Fruit fly (Drosophila melanogaster) whole organism, embryonic: ENCODE measurements around the gene sif.

Experiments
- BEAF-32 ChIP-seq: fragments of 200-800 bp; sonication (Bioruptor generic); optimal IDR thresholded peaks from 3 replicates; lab custom pipeline; 2017; ENCODE audit warnings: missing biosample characterization, missing genetic modification characterization, mild to moderate bottlenecking, moderate library complexity, missing genetic modification reagents
- Blimp-1 ChIP-seq: fragments of 200-800 bp; sonication (Bioruptor generic); optimal IDR thresholded peaks from 3 replicates; lab custom pipeline; 2018; ENCODE audit warnings: missing biosample characterization, missing genetic modification characterization, mild to moderate bottlenecking, moderate library complexity, missing genetic modification reagents
- CG10147 ChIP-seq: fragments of 200-800 bp; sonication (Bioruptor generic); optimal IDR thresholded peaks from 2 replicates; lab custom pipeline; 2019; ENCODE audit warnings: missing biosample characterization, mild to moderate bottlenecking, missing genetic modification characterization, moderate library complexity
- CG10267 ChIP-seq: fragments of 200-800 bp; sonication (Bioruptor generic); optimal IDR thresholded peaks from 2 replicates; lab custom pipeline; 2018; ENCODE audit warnings: missing biosample characterization, mild to moderate bottlenecking, missing genetic modification characterization, moderate library complexity
- CG10543 ChIP-seq: fragments of 200-800 bp; sonication (Bioruptor generic); optimal IDR thresholded peaks from 3 replicates; lab custom pipeline; 2017; ENCODE audit warnings: missing biosample characterization, mild to moderate bottlenecking, missing genetic modification characterization, moderate library complexity
- CG13894 ChIP-seq: fragments of 200-800 bp; sonication (Bioruptor generic); optimal IDR thresholded peaks from 3 replicates; lab custom pipeline; 2018; ENCODE audit warnings: missing biosample characterization, mild to moderate bottlenecking, missing genetic modification characterization, moderate library complexity
- CG17328 ChIP-seq: fragments of 200-800 bp; sonication (Bioruptor generic); IDR thresholded peaks from 2 replicates; pipeline ENCODE4 v1.3.6; 2022; ENCODE audit warnings: missing biosample characterization, missing genetic modification characterization
- CG17385 ChIP-seq: fragments of 200-800 bp; sonication (Bioruptor generic); optimal IDR thresholded peaks from 3 replicates; lab custom pipeline; 2018; ENCODE audit warnings: missing biosample characterization, mild to moderate bottlenecking, missing genetic modification characterization
- CG17912 ChIP-seq: fragments of 200-800 bp; sonication (Bioruptor generic); optimal IDR thresholded peaks from 2 replicates; lab custom pipeline; 2018; ENCODE audit warnings: missing biosample characterization, mild to moderate bottlenecking, missing genetic modification characterization
- CG2120 ChIP-seq: fragments of 200-800 bp; sonication (Bioruptor generic); optimal IDR thresholded peaks from 3 replicates; lab custom pipeline; 2016; ENCODE audit warnings: missing biosample characterization, missing genetic modification characterization
- CG31365 ChIP-seq: fragments of 200-800 bp; sonication (Bioruptor generic); optimal IDR thresholded peaks from 2 replicates; lab custom pipeline; 2018; ENCODE audit warnings: missing biosample characterization, mild to moderate bottlenecking, missing genetic modification characterization
- CG32772 ChIP-seq: fragments of 200-800 bp; sonication (Bioruptor generic); IDR thresholded peaks from 2 replicates; pipeline ENCODE4 v1.3.6; 2022; ENCODE audit warnings: missing biosample characterization, missing genetic modification characterization
- CG34224 ChIP-seq: fragments of 200-800 bp; sonication (Bioruptor generic); IDR thresholded peaks from 3 replicates; pipeline ENCODE4 v1.3.6; 2022; ENCODE audit warnings: missing biosample characterization, missing genetic modification characterization; ENCODE audit not compliant: partially characterized antibody
- CG34376 ChIP-seq: fragments of 200-800 bp; sonication (Bioruptor generic); optimal IDR thresholded peaks from 2 replicates; lab custom pipeline; 2018; ENCODE audit warnings: missing biosample characterization, mild to moderate bottlenecking, missing genetic modification characterization
- CG4282 ChIP-seq: fragments of 200-800 bp; sonication (Bioruptor generic); optimal IDR thresholded peaks from 2 replicates; lab custom pipeline; 2016; ENCODE audit warnings: missing biosample characterization, missing genetic modification characterization
- CG4617 ChIP-seq: fragments of 200-800 bp; sonication (Bioruptor generic); optimal IDR thresholded peaks from 3 replicates; lab custom pipeline; 2016; ENCODE audit warnings: missing biosample characterization, missing genetic modification characterization, borderline replicate concordance
- CG9932 ChIP-seq: fragments of 200-800 bp; sonication (Bioruptor generic); IDR thresholded peaks from 2 replicates; pipeline ENCODE4 v1.3.6; 2022; ENCODE audit warnings: missing biosample characterization, missing genetic modification characterization
- CoRest ChIP-seq: fragments of 200-800 bp; sonication (Bioruptor generic); optimal IDR thresholded peaks from 3 replicates; lab custom pipeline; 2018; ENCODE audit warnings: missing biosample characterization, mild to moderate bottlenecking, missing genetic modification characterization, moderate library complexity
- Deaf1 ChIP-seq: fragments of 200-800 bp; optimal IDR thresholded peaks from 3 replicates; lab custom pipeline; 2019; ENCODE audit warnings: missing biosample characterization, mild to moderate bottlenecking, missing genetic modification characterization, moderate library complexity
- Eip74EF ChIP-seq, 2 experiments: fragments of 200-800 bp in 1 of 2; fragments of >200 bp in 1 of 2; sonication (Bioruptor generic) in 1 of 2; optimal IDR thresholded peaks; 2 replicates each; lab custom pipeline; 2017 to 2019; ENCODE audit warnings: missing biosample characterization in 2 of 2, missing genetic modification characterization in 2 of 2, mild to moderate bottlenecking in 1 of 2, moderate library complexity in 1 of 2
- Elba2 ChIP-seq: fragments of 200-800 bp; sonication (Bioruptor generic); optimal IDR thresholded peaks from 3 replicates; lab custom pipeline; 2016; ENCODE audit warnings: missing biosample characterization, missing genetic modification characterization
- Fer2 ChIP-seq: fragments of 200-800 bp; sonication (Bioruptor generic); optimal IDR thresholded peaks from 2 replicates; lab custom pipeline; 2018; ENCODE audit warnings: missing biosample characterization, mild to moderate bottlenecking, missing genetic modification characterization, moderate library complexity
- Fer3 ChIP-seq: fragments of 200-800 bp; sonication (Bioruptor generic); optimal IDR thresholded peaks from 2 replicates; lab custom pipeline; 2018; ENCODE audit warnings: missing biosample characterization, mild to moderate bottlenecking, missing genetic modification characterization, moderate library complexity
- Hmx ChIP-seq: fragments of 200-800 bp; sonication (Bioruptor generic); optimal IDR thresholded peaks from 2 replicates; lab custom pipeline; 2016; ENCODE audit warnings: missing biosample characterization, missing genetic modification characterization
- Hr51 ChIP-seq, 2 experiments: fragments of 200-800 bp; sonication (Bioruptor generic); optimal IDR thresholded peaks; 2 replicates in 1 of 2; 3 replicates in 1 of 2; lab custom pipeline; 2016 to 2018; ENCODE audit warnings: missing biosample characterization in 2 of 2, missing genetic modification characterization in 2 of 2, mild to moderate bottlenecking in 1 of 2, moderate library complexity in 1 of 2
- Optix ChIP-seq: fragments of 200-800 bp; sonication (Bioruptor generic); IDR thresholded peaks from 3 replicates; pipeline ENCODE4 v1.3.6; 2022; ENCODE audit warnings: missing biosample characterization, missing genetic modification characterization
- Trl ChIP-seq, 3 experiments: fragments of >200 bp in 2 of 3; fragments of 200-800 bp in 1 of 3; sonication (Bioruptor generic) in 1 of 3; optimal IDR thresholded peaks; 2 replicates in 1 of 3; 3 replicates in 2 of 3; lab custom pipeline; 2016 to 2017; ENCODE audit warnings: missing biosample characterization in 1 of 3, missing genetic modification characterization in 1 of 3
- aop ChIP-seq: fragments of 200-800 bp; sonication (Bioruptor generic); IDR thresholded peaks from 2 replicates; pipeline ENCODE4 v1.3.6; 2022; ENCODE audit warnings: missing biosample characterization, missing genetic modification characterization
- cato ChIP-seq: fragments of 200-800 bp; sonication (Bioruptor generic); optimal IDR thresholded peaks from 2 replicates; lab custom pipeline; 2016; ENCODE audit warnings: missing biosample characterization, missing genetic modification characterization, borderline replicate concordance
- cg ChIP-seq: fragments of 200-800 bp; sonication (Bioruptor generic); optimal IDR thresholded peaks from 3 replicates; lab custom pipeline; 2019; ENCODE audit warnings: missing biosample characterization, mild to moderate bottlenecking, missing genetic modification characterization, moderate library complexity
- chinmo ChIP-seq: fragments of 200-800 bp; sonication (Bioruptor generic); IDR thresholded peaks from 4 replicates; pipeline ENCODE4 v1.3.6; 2022; ENCODE audit warnings: missing biosample characterization, missing genetic modification characterization; ENCODE audit not compliant: partially characterized antibody
- chm ChIP-seq: fragments of 200-800 bp; sonication (Bioruptor generic); IDR thresholded peaks from 2 replicates; pipeline ENCODE4 v1.3.6; 2022; ENCODE audit warnings: missing biosample characterization, missing genetic modification characterization
- ftz-f1 ChIP-seq: fragments of 200-800 bp; sonication (Bioruptor generic); optimal IDR thresholded peaks from 2 replicates; lab custom pipeline; 2016; ENCODE audit warnings: missing biosample characterization, missing genetic modification characterization
- grau ChIP-seq: fragments of 200-800 bp; optimal IDR thresholded peaks from 3 replicates; lab custom pipeline; 2019; ENCODE audit warnings: missing biosample characterization, mild to moderate bottlenecking, missing genetic modification characterization, moderate library complexity
- oc ChIP-seq: fragments of 200-800 bp; sonication (Bioruptor generic); optimal IDR thresholded peaks from 2 replicates; lab custom pipeline; 2018; ENCODE audit warnings: missing biosample characterization, mild to moderate bottlenecking, missing genetic modification characterization, moderate library complexity
- org-1 ChIP-seq: fragments of 200-800 bp; sonication (Bioruptor generic); optimal IDR thresholded peaks from 2 replicates; lab custom pipeline; 2017; ENCODE audit warnings: missing biosample characterization, missing genetic modification characterization
- pb ChIP-seq: fragments of 200-800 bp; sonication (Bioruptor generic); optimal IDR thresholded peaks from 3 replicates; lab custom pipeline; 2016; ENCODE audit warnings: missing biosample characterization, missing genetic modification characterization
- peb ChIP-seq: fragments of 200-800 bp; sonication (Bioruptor generic); IDR thresholded peaks from 2 replicates; pipeline ENCODE4 v1.3.6; 2022; ENCODE audit warnings: missing biosample characterization, missing genetic modification characterization
- pita ChIP-seq: fragments of 200-800 bp; sonication (Bioruptor generic); optimal IDR thresholded peaks from 2 replicates; lab custom pipeline; 2017; ENCODE audit warnings: missing biosample characterization, mild to moderate bottlenecking, missing genetic modification characterization
- prd ChIP-seq, 3 experiments: fragments of >200 bp in 2 of 3; fragments of 200-800 bp in 1 of 3; sonication (Bioruptor generic) in 1 of 3; optimal IDR thresholded peaks in 2 of 3; IDR thresholded peaks in 1 of 3; 2 replicates in 2 of 3; 3 replicates in 1 of 3; pipeline versions ENCODE4 v1.3.6 to Lab custom; 2017 to 2022; ENCODE audit warnings: missing biosample characterization in 1 of 3, missing genetic modification characterization in 1 of 3
- rib ChIP-seq: fragments of 200-800 bp; sonication (Bioruptor generic); IDR thresholded peaks from 2 replicates; pipeline ENCODE4 v1.3.6; 2022; ENCODE audit warnings: missing biosample characterization, missing genetic modification characterization
- sd ChIP-seq: fragments of 200-800 bp; sonication (Bioruptor generic); optimal IDR thresholded peaks from 3 replicates; lab custom pipeline; 2018; ENCODE audit warnings: missing biosample characterization, mild to moderate bottlenecking, missing genetic modification characterization, moderate library complexity
- stc ChIP-seq: fragments of 200-800 bp; sonication (Bioruptor generic); IDR thresholded peaks from 2 replicates; pipeline ENCODE4 v1.3.6; 2022; ENCODE audit warnings: missing biosample characterization, missing genetic modification characterization
- tin ChIP-seq: fragments of 200-800 bp; sonication (Bioruptor generic); optimal IDR thresholded peaks from 3 replicates; lab custom pipeline; 2016; ENCODE audit warnings: missing biosample characterization, missing genetic modification characterization
- toy ChIP-seq: fragments of 200-800 bp; sonication (Bioruptor generic); IDR thresholded peaks from 2 replicates; pipeline ENCODE4 v1.3.6; 2022; ENCODE audit warnings: missing biosample characterization, missing genetic modification characterization
- vvl ChIP-seq: fragments of 200-800 bp; sonication (Bioruptor generic); IDR thresholded peaks from 2 replicates; pipeline ENCODE4 v1.3.6; 2022; ENCODE audit warnings: missing biosample characterization, missing genetic modification characterization

Gene sif

DNA sequence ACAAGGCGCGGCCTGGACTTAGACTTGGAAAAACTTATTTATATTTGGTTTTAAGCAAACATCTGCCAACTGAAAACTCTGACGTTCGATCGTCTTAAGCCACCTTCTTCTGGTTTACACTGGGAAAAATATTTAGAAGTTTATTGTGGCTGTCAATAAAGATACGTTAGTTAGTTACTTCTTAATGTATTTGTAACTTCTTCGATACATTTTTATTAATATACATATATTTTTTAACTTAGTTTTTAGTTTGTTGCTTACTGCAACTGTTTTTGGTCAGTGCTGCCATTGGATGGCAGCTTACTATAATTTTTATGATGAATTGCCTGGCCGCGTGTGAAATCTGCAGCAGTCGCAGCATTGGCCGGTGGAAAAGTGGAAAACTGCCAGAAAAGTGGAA is 48.2 kb upstream of the sif start (continued):
- TF ChIP-seq CG10267 (tag; lab: Kevin White, UChicago) (peak; percentile 11), CG17385 (GFP tag; lab: Kevin White, UChicago) (peak; percentile 6), tin (GFP tag; lab: Kevin White, UChicago) (no peak), Fer2 (tag; lab: Kevin White, UChicago) (no peak), Hr51 (GFP tag; optimal IDR thresholded peaks at IDR 0.05; lab: Kevin White, UChicago) (no peak), CG31365 (tag; lab: Kevin White, UChicago) (no peak), CG17328 (peak; percentile 41; the same call in 1 of the 2 replicates), CG10543 (GFP tag; lab: Kevin White, UChicago) (no peak), CoRest (tag; lab: Kevin White, UChicago) (peak; percentile 8)

DNA sequence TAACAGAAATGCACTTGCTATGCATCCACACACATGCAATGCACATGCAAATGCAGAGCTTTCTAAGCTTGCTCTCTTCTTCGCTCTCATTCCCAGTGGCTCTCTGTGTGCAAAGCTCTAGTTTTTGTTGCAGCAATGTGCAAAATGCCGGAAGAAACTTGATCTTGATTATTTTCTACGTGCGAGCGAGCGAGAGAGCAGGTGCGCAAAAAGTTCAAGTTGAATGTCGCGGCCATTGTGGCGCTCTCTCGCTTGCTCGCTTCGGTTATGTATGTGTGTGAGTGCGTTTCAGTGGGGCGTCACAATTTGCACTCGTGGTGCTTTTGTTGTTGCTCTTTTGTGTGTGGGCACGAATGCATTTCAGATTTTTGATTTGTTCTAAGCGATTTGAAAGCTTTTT is 47.1 kb upstream of the sif start:
- TF ChIP-seq CG34376 (GFP tag; lab: Kevin White, UChicago): no peak
- peak; percentile 58; the same call in 1 of the 4 replicates for TF ChIP-seq chinmo (GFP tag; lab: Robert Waterston, UW)
- no peak for TF ChIP-seq CG17912 (GFP tag; lab: Kevin White, UChicago)
- no peak for TF ChIP-seq CG32772 (GFP tag; lab: Robert Waterston, UW)
- TF ChIP-seq CG4617: no peak
- TF ChIP-seq Elba2 (GFP tag; lab: Kevin White, UChicago): no peak
- peak in 1 of 2 experiments; percentile 84 for TF ChIP-seq Eip74EF (GFP tag; optimal IDR thresholded peaks at IDR 0.05; lab: Kevin White, UChicago)
- TF ChIP-seq Blimp-1 (GFP tag; lab: Kevin White, UChicago): peak; percentile 16
- TF ChIP-seq prd (optimal IDR thresholded peaks at IDR 0.05; lab: Kevin White, UChicago): no peak
- TF ChIP-seq prd (GFP tag; IDR thresholded peaks at IDR 0.05; lab: Robert Waterston, UW): no peak
- TF ChIP-seq vvl: peak; percentile 15; the same call in 1 of the 2 replicates
- TF ChIP-seq rib (GFP tag; lab: Robert Waterston, UW): peak; percentile 36; the same call in 1 of the 2 replicates
- TF ChIP-seq sd (tag; lab: Kevin White, UChicago): peak; percentile 49
- TF ChIP-seq aop: peak; percentile 66; the same call in 1 of the 2 replicates
- TF ChIP-seq ftz-f1 (GFP tag; lab: Kevin White, UChicago): peak; percentile 8
- TF ChIP-seq CG2120 (GFP tag; lab: Kevin White, UChicago): no peak
- no peak for TF ChIP-seq CG13894
- TF ChIP-seq Deaf1: peak; percentile 33
- peak; percentile 13 for TF ChIP-seq oc (tag; lab: Kevin White, UChicago)
- TF ChIP-seq Trl (optimal IDR thresholded peaks at IDR 0.05; lab: Kevin White, UChicago): peak; percentile 5 to 49
- TF ChIP-seq Trl (GFP tag; optimal IDR thresholded peaks at IDR 0.05; lab: Kevin White, UChicago): no peak
- peak; percentile 37 for TF ChIP-seq cg (GFP tag; lab: Kevin White, UChicago)
- no peak for TF ChIP-seq cato

DNA sequence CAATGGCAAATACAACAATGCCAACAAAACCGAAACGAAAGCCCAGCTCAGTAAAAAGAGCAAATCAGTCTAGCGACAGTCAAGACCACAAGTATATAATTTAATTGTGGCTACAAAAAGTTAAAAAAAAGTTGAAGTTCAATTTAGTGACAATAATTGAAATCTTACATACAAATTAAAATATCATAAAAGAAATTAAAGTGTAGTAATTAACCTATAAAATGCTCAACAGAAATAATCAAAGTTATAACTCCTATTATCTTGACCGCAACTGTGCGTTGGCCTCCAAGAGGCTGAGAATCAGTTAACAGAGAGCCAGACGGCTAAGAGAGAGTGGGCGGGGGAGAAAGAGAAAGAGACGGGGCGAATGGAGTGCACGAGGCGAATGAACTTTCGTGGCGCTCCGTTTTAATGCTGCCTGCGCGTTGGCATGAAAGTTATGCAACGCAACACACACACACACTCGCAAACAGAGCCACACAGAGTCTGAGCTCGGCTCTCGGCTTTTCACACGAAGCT is 45.9 kb upstream of the sif start:
- TF ChIP-seq CG34224 (GFP tag; lab: Robert Waterston, UW) (no peak), BEAF-32 (GFP tag; lab: Kevin White, UChicago) (no peak), Optix (GFP tag; lab: Robert Waterston, UW) (no peak), peb (GFP tag; lab: Robert Waterston, UW) (peak; percentile 49; the same call in 1 of the 2 replicates), Fer3 (tag; lab: Kevin White, UChicago) (peak; percentile 63), Hmx (GFP tag; lab: Kevin White, UChicago) (no peak), CG17385 (GFP tag; lab: Kevin White, UChicago) (peak; percentile 76), stc (GFP tag; lab: Robert Waterston, UW) (peak; percentile 89), pb (no peak), org-1 (GFP tag; lab: Kevin White, UChicago) (peak; percentile 65), toy (GFP tag; lab: Robert Waterston, UW) (no peak), CG10147 (GFP tag; lab: Kevin White, UChicago) (peak; percentile 72), pita (GFP tag; lab: Kevin White, UChicago) (no peak), grau (tag; lab: Kevin White, UChicago) (peak; percentile 85), chm (GFP tag; lab: Robert Waterston, UW) (no peak; the same call in 1 of the 2 replicates), CG4282 (GFP tag; lab: Kevin White, UChicago) (no peak), CG10267 (tag; lab: Kevin White, UChicago) (peak; percentile 89), CG9932 (GFP tag; lab: Robert Waterston, UW) (0 out of 2 replicates have a peak, but pooled peaks have one; percentile 7)
